Worm (Caenorhabditis elegans): ENCODE data around the gene C44C10.3.

C44C10.3 gene

ce11 chrX:11720058-11720457 is 17.7 kb downstream of the C44C10.3 start:
- no peak for TF ChIP-seq pes-1 (GFP tag; IDR thresholded peaks at IDR 0.05)
- TF ChIP-seq hmg-4 (GFP tag; optimal IDR thresholded peaks at IDR 0.05): no peak
- no peak for TF ChIP-seq hmbx-1 (tag; optimal IDR thresholded peaks at IDR 0.05)
- no peak for TF ChIP-seq flt-1 (GFP tag; IDR thresholded peaks at IDR 0.05)
- TF ChIP-seq ceh-36 (tag; optimal IDR thresholded peaks at IDR 0.05): no peak
- TF ChIP-seq F13C5.2 (tag; optimal IDR thresholded peaks at IDR 0.05): no peak
- no peak for TF ChIP-seq aly-1 (tag; optimal IDR thresholded peaks at IDR 0.05)
- no peak for TF ChIP-seq tra-4 (tag; optimal IDR thresholded peaks at IDR 0.05)
- TF ChIP-seq scrt-1 (GFP tag; IDR thresholded peaks at IDR 0.05): no peak
- TF ChIP-seq sea-1 (GFP tag; conservative IDR thresholded peaks at IDR 0.05): no peak
- TF ChIP-seq B0310.2 (tag; optimal IDR thresholded peaks at IDR 0.05): no peak
- no peak for TF ChIP-seq hnd-1 (tag; optimal IDR thresholded peaks at IDR 0.05)
- TF ChIP-seq ets-7 (tag; optimal IDR thresholded peaks at IDR 0.05): no peak

DNA sequence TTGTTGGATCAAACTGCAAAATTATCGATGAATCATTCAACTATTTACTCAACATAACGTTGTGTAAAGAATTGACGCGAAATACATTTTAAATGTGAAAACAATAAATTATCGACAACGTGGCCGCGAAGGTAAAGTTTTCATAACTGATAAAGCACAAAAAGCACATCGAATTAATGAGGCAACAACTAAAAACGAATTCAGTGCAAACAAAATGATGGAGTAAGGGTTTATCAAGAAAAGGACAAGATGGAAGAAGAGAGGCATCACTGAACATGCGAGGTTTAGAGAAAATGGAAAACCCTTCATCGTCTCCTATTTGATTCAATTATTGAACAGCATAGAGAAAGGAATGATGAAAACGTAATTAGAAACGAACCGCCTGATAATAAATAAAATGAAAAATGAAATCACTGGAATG is 21.5 kb downstream of the C44C10.3 start, which contains the start of gene D1053.4:
TSS of gene D1053.4 (minus strand) at position 20 of the 421 bp plus-strand sequence.
- no peak for TF ChIP-seq tbx-37 (GFP tag; conservative IDR thresholded peaks at IDR 0.05)
- no peak for TF ChIP-seq ama-1 (optimal IDR thresholded peaks at IDR 0.05)
- no peak for TF ChIP-seq scrt-1 (GFP tag; IDR thresholded peaks at IDR 0.05)
- no peak for TF ChIP-seq ceh-13 (GFP tag; optimal IDR thresholded peaks at IDR 0.05)
- no peak for TF ChIP-seq flt-1 (GFP tag; IDR thresholded peaks at IDR 0.05)
- TF ChIP-seq hnd-1 (tag; optimal IDR thresholded peaks at IDR 0.05): no peak
- TF ChIP-seq hmg-4 (GFP tag; optimal IDR thresholded peaks at IDR 0.05): no peak

DNA sequence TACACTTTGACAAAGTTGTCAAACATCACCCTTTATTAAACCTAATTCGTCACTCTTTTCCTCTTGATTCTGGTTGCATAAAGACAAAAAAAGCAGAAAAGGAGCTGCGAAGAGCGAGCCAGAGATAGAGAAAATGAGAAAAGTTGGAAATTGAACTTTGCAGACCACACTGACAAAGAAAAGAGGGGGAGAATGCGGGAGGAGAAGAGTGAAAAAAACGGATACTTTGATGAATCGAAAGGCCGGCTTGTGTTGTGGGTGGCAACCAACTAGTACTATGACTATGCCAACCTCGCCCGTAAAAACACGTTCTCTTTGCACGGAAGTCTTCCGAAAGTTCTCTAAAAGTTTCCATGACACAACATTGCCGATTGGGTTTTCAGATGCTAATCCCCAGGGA is 23.3 kb downstream of the C44C10.3 start:
- TF ChIP-seq aly-1 (tag; optimal IDR thresholded peaks at IDR 0.05) (no peak), ceh-13 (GFP tag; optimal IDR thresholded peaks at IDR 0.05) (no peak), tbx-11 (GFP tag; IDR thresholded peaks at IDR 0.05) (no peak), ceh-36 (tag; optimal IDR thresholded peaks at IDR 0.05) (no peak), hmbx-1 (tag; optimal IDR thresholded peaks at IDR 0.05) (no peak), hnd-1 (tag; optimal IDR thresholded peaks at IDR 0.05) (no peak), ama-1 (optimal IDR thresholded peaks at IDR 0.05) (no peak), flt-1 (GFP tag; IDR thresholded peaks at IDR 0.05) (no peak), tra-4 (tag; optimal IDR thresholded peaks at IDR 0.05) (no peak), hmg-4 (GFP tag; optimal IDR thresholded peaks at IDR 0.05) (no peak), pes-1 (GFP tag; IDR thresholded peaks at IDR 0.05) (no peak), sea-1 (GFP tag; conservative IDR thresholded peaks at IDR 0.05) (no peak), F13C5.2 (tag; optimal IDR thresholded peaks at IDR 0.05) (no peak), tbx-37 (GFP tag; conservative IDR thresholded peaks at IDR 0.05) (no peak), B0310.2 (tag; optimal IDR thresholded peaks at IDR 0.05) (no peak), ets-7 (tag; optimal IDR thresholded peaks at IDR 0.05) (no peak)

- TF ChIP-seq pes-1 (GFP tag; IDR thresholded peaks at IDR 0.05) (no peak), hmg-4 (GFP tag; optimal IDR thresholded peaks at IDR 0.05) (no peak), scrt-1 (GFP tag; IDR thresholded peaks at IDR 0.05) (no peak), tbx-11 (GFP tag; IDR thresholded peaks at IDR 0.05) (no peak), tra-4 (tag; optimal IDR thresholded peaks at IDR 0.05) (no peak), ama-1 (optimal IDR thresholded peaks at IDR 0.05) (no peak), ceh-13 (GFP tag; optimal IDR thresholded peaks at IDR 0.05) (no peak)
Measured at ce11 chrX:11726450-11726849, 24.1 kb downstream of the C44C10.3 start.

DNA sequence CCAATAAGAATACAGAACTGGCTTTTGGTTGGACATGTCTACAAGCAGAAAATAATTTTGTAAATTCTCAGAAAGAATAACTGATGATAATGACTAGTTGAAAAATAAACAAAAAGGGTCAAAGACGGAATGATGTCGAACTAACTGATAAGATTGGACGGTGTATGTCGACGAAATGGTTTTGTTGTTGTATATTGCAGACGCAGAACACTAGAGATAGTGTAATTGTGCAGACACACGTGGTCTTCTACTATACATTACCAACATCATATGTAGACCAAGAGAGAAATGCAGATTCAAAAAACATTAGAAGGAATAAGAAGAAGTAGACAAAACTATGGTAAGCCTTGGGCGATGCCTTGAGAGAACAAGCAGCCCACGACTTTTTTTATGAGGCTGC is 25.4 kb downstream of the C44C10.3 start, which contains the start of the genes gst-42 and D1053.2:
TSS of gene gst-42 (minus strand) at position 176 of the 400 bp plus-strand sequence.
TSS of gene D1053.2 (plus strand) at position 391 of the 400 bp plus-strand sequence.
- TF ChIP-seq sea-1 (GFP tag; conservative IDR thresholded peaks at IDR 0.05) (no peak), tbx-11 (GFP tag; IDR thresholded peaks at IDR 0.05) (no peak), pes-1 (GFP tag; IDR thresholded peaks at IDR 0.05) (no peak)

ce11 chrX:11732752-11733151 is 30.4 kb downstream of the C44C10.3 start:
- no peak for TF ChIP-seq sea-1 (GFP tag; conservative IDR thresholded peaks at IDR 0.05)
- TF ChIP-seq hnd-1 (tag; optimal IDR thresholded peaks at IDR 0.05): no peak
- TF ChIP-seq ceh-13 (GFP tag; optimal IDR thresholded peaks at IDR 0.05): no peak
- TF ChIP-seq B0310.2 (tag; optimal IDR thresholded peaks at IDR 0.05): no peak
- TF ChIP-seq ets-7 (tag; optimal IDR thresholded peaks at IDR 0.05): no peak
- no peak for TF ChIP-seq tbx-11 (GFP tag; IDR thresholded peaks at IDR 0.05)
- no peak for TF ChIP-seq flt-1 (GFP tag; IDR thresholded peaks at IDR 0.05)
- TF ChIP-seq ceh-36 (tag; optimal IDR thresholded peaks at IDR 0.05): no peak
- TF ChIP-seq tra-4 (tag; optimal IDR thresholded peaks at IDR 0.05): no peak
- no peak for TF ChIP-seq scrt-1 (GFP tag; IDR thresholded peaks at IDR 0.05)
- no peak for TF ChIP-seq F13C5.2 (tag; optimal IDR thresholded peaks at IDR 0.05)
- TF ChIP-seq tbx-37 (GFP tag; conservative IDR thresholded peaks at IDR 0.05): no peak
- no peak for TF ChIP-seq aly-1 (tag; optimal IDR thresholded peaks at IDR 0.05)
- no peak for TF ChIP-seq hmbx-1 (tag; optimal IDR thresholded peaks at IDR 0.05)
- TF ChIP-seq pes-1 (GFP tag; IDR thresholded peaks at IDR 0.05): no peak
- TF ChIP-seq ama-1 (optimal IDR thresholded peaks at IDR 0.05): no peak
- no peak for TF ChIP-seq hmg-4 (GFP tag; optimal IDR thresholded peaks at IDR 0.05)

DNA sequence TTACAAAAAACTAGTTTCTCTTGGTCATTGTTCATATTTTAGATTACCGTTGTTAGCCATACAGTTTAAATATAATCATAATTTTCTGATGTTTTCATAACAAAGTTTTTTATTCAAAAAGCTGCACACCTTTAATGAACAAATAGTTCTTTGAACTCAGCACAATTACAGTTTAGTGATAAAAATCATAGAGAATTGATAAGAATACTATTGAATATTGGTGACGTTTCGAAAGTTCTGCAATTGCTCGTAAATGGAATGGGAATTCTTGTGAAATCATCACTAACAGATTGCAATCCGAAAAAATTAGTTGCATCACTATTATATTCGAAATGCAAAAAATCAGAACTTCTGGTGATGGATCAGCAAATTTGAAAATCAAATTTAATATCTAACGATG is 31.8 kb downstream of the C44C10.3 start:
- TF ChIP-seq sea-1 (GFP tag; conservative IDR thresholded peaks at IDR 0.05): no peak
- no peak for TF ChIP-seq tbx-37 (GFP tag; conservative IDR thresholded peaks at IDR 0.05)
- no peak for TF ChIP-seq F13C5.2 (tag; optimal IDR thresholded peaks at IDR 0.05)

DNA sequence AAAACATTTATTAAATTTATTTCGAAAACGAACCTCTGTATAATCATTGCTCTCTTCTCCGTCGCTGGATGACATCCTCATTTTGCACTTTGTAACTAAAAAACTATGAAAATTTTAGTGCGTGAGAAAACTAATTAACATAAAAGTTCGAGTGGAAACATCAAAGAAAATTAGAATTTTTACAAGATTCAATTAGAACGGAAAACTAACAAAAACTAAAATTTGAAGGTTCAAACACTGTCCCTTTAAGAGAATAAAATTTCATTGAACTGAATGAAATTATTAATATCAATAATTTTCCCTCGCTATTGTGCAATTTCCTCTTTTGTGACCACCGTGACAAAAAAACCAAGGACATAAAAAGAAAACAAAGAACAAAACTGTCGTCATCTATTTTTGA is 34.7 kb downstream of the C44C10.3 start, which contains the start of gene D1053.3:
TSS of gene D1053.3 (minus strand) at position 101 of the 400 bp plus-strand sequence.
- no peak for TF ChIP-seq ceh-36 (tag; optimal IDR thresholded peaks at IDR 0.05)
- no peak for TF ChIP-seq scrt-1 (GFP tag; IDR thresholded peaks at IDR 0.05)

Data from whole organism, early embryonic.